Fruit fly (Drosophila melanogaster): ENCODE measurements around the gene Gclc.

Gclc gene

DNA sequence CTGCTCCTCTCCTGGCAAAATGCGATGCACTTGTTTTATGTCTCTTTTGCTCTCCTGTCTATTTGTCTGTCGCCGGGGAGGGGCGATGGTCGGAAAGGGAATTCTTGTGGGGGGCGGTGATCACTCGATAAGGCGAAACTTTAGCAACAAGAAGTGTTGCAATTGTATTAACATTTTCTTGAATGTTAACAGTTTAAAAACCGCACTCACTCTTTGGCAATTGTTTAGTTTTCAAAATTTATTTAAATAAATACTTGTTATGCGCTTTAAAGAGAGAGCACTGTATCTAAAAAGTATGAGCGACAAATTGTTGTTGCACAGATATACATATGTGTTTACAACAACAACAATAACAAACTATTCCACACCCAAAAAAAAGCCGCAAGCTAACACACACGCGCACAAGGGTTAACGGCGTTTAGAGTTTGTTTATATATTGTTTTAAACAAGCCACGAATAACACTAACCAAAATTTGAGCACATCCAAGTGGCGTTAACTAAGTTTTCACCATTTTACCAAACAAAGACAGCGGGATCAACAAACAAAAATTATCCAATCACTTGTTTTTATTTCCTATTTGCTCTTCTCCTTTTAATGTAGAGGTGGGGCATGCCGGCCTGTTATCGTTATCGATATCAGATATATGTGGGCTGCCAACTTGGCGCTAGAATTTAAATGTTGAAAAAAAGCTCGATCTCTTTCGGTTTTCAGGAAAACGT lies 14.3 kb downstream of the Gclc start, which contains the start of gene CG2258 (continued):
- TF ChIP-seq CG1621 (tag; optimal IDR thresholded peaks at IDR 0.05) (peak; percentile 89), Eip75B (GFP tag; optimal IDR thresholded peaks at IDR 0.05) (peak; percentile 60), CG11902 (GFP tag; optimal IDR thresholded peaks at IDR 0.05) (peak; percentile 69), Gug (GFP tag; IDR thresholded peaks at IDR 0.05) (peak; percentile 95), Ets96B (tag; optimal IDR thresholded peaks at IDR 0.05) (peak; percentile 90), dsx (GFP tag; optimal IDR thresholded peaks at IDR 0.05; ENCODE audit: poor library complexity, severe bottlenecking) (peak; percentile 92), CG32006 (GFP tag; optimal IDR thresholded peaks at IDR 0.05) (peak; percentile 94), dac (GFP tag; optimal IDR thresholded peaks at IDR 0.05) (peak; percentile 86), CG8632 (GFP tag; optimal IDR thresholded peaks at IDR 0.05) (peak; percentile 80), cyc (GFP tag; optimal IDR thresholded peaks at IDR 0.05) (peak; percentile 75), CG8119 (GFP tag; IDR thresholded peaks at IDR 0.05) (peak; percentile 97), Hr38 (GFP tag; optimal IDR thresholded peaks at IDR 0.05) (peak; percentile 71), CG6854 (GFP tag; optimal IDR thresholded peaks at IDR 0.05) (no peak), CG34406 (GFP tag; optimal IDR thresholded peaks at IDR 0.05) (peak; percentile 80), Ets21C (GFP tag; optimal IDR thresholded peaks at IDR 0.05) (peak; percentile 43), esn (GFP tag; optimal IDR thresholded peaks at IDR 0.05) (peak; percentile 80), CG11762 (GFP tag; optimal IDR thresholded peaks at IDR 0.05; ENCODE audit: insufficient read depth) (peak; percentile 72), CG4318 (GFP tag; optimal IDR thresholded peaks at IDR 0.05) (peak; percentile 84), fd59A (GFP tag; optimal IDR thresholded peaks at IDR 0.05) (peak; percentile 85)

dm6 chrX:8100826-8101079 lies 15.2 kb downstream of the Gclc start:
- TF ChIP-seq ss (GFP tag; optimal IDR thresholded peaks at IDR 0.05) (no peak), CG11294 (GFP tag; IDR thresholded peaks at IDR 0.05) (no peak), eg (GFP tag; IDR thresholded peaks at IDR 0.05) (no peak), CG6276 (GFP tag; optimal IDR thresholded peaks at IDR 0.05) (no peak), CG8119 (GFP tag; IDR thresholded peaks at IDR 0.05) (no peak), net (GFP tag; optimal IDR thresholded peaks at IDR 0.05) (no peak), achi (GFP tag; optimal IDR thresholded peaks at IDR 0.05) (no peak)

- TF ChIP-seq CG31627 (GFP tag; optimal IDR thresholded peaks at IDR 0.05): peak; percentile 63
- TF ChIP-seq CG32006 (GFP tag; optimal IDR thresholded peaks at IDR 0.05): peak; percentile 87
- peak; percentile 79 for TF ChIP-seq net (GFP tag; optimal IDR thresholded peaks at IDR 0.05)
- peak; percentile 70 for TF ChIP-seq CG7368 (GFP tag; optimal IDR thresholded peaks at IDR 0.05)
- peak; percentile 20 for TF ChIP-seq CG8319 (GFP tag; optimal IDR thresholded peaks at IDR 0.05)
- peak; percentile 93 for TF ChIP-seq CG15336 (GFP tag; IDR thresholded peaks at IDR 0.05)
- TF ChIP-seq Eip93F (GFP tag; optimal IDR thresholded peaks at IDR 0.05): peak; percentile 41
- peak; percentile 64 for TF ChIP-seq CG9139 (GFP tag; optimal IDR thresholded peaks at IDR 0.05)
- peak; percentile 60 for TF ChIP-seq CG6808 (GFP tag; optimal IDR thresholded peaks at IDR 0.05)
- TF ChIP-seq Smox (GFP tag; optimal IDR thresholded peaks at IDR 0.05): peak; percentile 91
- TF ChIP-seq CG16779 (tag; optimal IDR thresholded peaks at IDR 0.05): peak; percentile 60
- TF ChIP-seq Hr4 (GFP tag; optimal IDR thresholded peaks at IDR 0.05): peak; percentile 79
- peak; percentile 79 for TF ChIP-seq achi (GFP tag; optimal IDR thresholded peaks at IDR 0.05)
- TF ChIP-seq Blimp-1 (GFP tag; optimal IDR thresholded peaks at IDR 0.05): peak; percentile 22
- TF ChIP-seq CG11762 (GFP tag; optimal IDR thresholded peaks at IDR 0.05; ENCODE audit: insufficient read depth): peak; percentile 69
- TF ChIP-seq Sox15 (GFP tag; optimal IDR thresholded peaks at IDR 0.05): peak; percentile 48
- no peak for TF ChIP-seq Hr38 (GFP tag; optimal IDR thresholded peaks at IDR 0.05)
- TF ChIP-seq pdm3 (GFP tag; optimal IDR thresholded peaks at IDR 0.05): peak; percentile 79
- peak; percentile 66 to 76 for TF ChIP-seq ss (GFP tag; optimal IDR thresholded peaks at IDR 0.05)
- peak; percentile 56 for TF ChIP-seq fd59A (GFP tag; optimal IDR thresholded peaks at IDR 0.05)
- peak; percentile 66 for TF ChIP-seq Lpt (GFP tag; optimal IDR thresholded peaks at IDR 0.05)
- TF ChIP-seq CG6163 (GFP tag; IDR thresholded peaks at IDR 0.05): peak; percentile 90
- peak; percentile 70 for TF ChIP-seq CG1621 (tag; optimal IDR thresholded peaks at IDR 0.05)
- TF ChIP-seq CG4318 (GFP tag; optimal IDR thresholded peaks at IDR 0.05): peak; percentile 69
- TF ChIP-seq vri (GFP tag; optimal IDR thresholded peaks at IDR 0.05): peak; percentile 61
- TF ChIP-seq Ets96B (tag; optimal IDR thresholded peaks at IDR 0.05): peak; percentile 81
- peak; percentile 88 for TF ChIP-seq svp (GFP tag)
- TF ChIP-seq Hr39 (GFP tag; optimal IDR thresholded peaks at IDR 0.05): peak; percentile 60
- peak; percentile 73 for TF ChIP-seq Sox14 (GFP tag; optimal IDR thresholded peaks at IDR 0.05)
- peak; percentile 76 for TF ChIP-seq Eip75B (GFP tag; optimal IDR thresholded peaks at IDR 0.05)
Measured at dm6 chrX:8100026-8100825, 15.7 kb downstream of the Gclc start.

All from whole organism, prepupa.